Worm (Caenorhabditis elegans) whole organism, late embryonic: ENCODE measurements around the gene Y116A8C.465.

Experiments
- T23F11.4 ChIP-seq: fragments of 200-800 bp; sonication (Bioruptor generic); optimal IDR thresholded peaks from 2 replicates; lab custom pipeline; 2018; ENCODE audit warnings: mild to moderate bottlenecking, missing genetic modification characterization, missing compliant biosample characterization
- ama-1 ChIP-seq: fragments of 150-350 bp; optimal IDR thresholded peaks from 2 replicates; lab custom pipeline; 2014
- ceh-2 ChIP-seq: sonication (generic microtip); optimal IDR thresholded peaks from 2 replicates; lab custom pipeline; 2016; ENCODE audit warnings: missing genotype, missing genetic modification characterization, missing compliant biosample characterization
- dve-1 ChIP-seq: sonication (generic microtip); optimal IDR thresholded peaks from 2 replicates; lab custom pipeline; 2017; ENCODE audit warnings: antibody characterized with exemption, mild to moderate bottlenecking, missing genetic modification characterization, missing compliant biosample characterization
- lin-11 ChIP-seq: fragments of 200-800 bp; sonication (Bioruptor generic); optimal IDR thresholded peaks from 2 replicates; lab custom pipeline; 2018; ENCODE audit warnings: mild to moderate bottlenecking, missing genetic modification characterization, missing compliant biosample characterization
- nfya-1 ChIP-seq: sonication (generic microtip); optimal IDR thresholded peaks from 2 replicates; lab custom pipeline; 2017; ENCODE audit warnings: missing genetic modification characterization, mild to moderate bottlenecking, missing compliant biosample characterization, antibody characterized with exemption, moderate library complexity
- nhr-11 ChIP-seq: fragments of 150-350 bp; optimal IDR thresholded peaks from 2 replicates; lab custom pipeline; 2014; ENCODE audit warnings: missing biosample characterization, missing genetic modification characterization
- tbx-7 ChIP-seq: sonication (generic microtip); optimal IDR thresholded peaks from 2 replicates; lab custom pipeline; 2016; ENCODE audit warnings: missing genotype, missing genetic modification characterization, missing compliant biosample characterization

DNA sequence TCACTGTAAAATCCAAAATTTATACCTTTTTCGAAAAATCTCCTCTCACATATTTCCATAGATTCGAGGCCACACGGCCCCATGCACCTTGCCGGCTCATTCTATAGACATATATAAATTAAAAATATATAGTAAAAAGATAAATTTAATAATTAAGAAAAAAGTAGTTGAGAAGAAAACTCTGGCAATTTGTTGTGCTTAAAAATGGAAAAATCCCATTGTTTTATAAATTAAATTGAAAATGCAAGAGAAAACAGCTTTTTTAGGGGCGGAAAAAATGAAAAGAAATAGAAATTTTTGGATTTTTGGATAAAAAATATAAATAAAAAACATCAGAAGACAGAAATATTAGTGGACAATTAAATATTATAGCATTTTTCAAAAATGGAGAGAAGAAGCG lies 38.6 kb downstream of the Y116A8C.465 start, which contains the start of gene Y116A8C.30:
- TF ChIP-seq nhr-11 (tag; lab: Kevin White, UChicago) (no peak), lin-11 (no peak), dve-1 (tag; lab: Kevin White, UChicago) (no peak), ama-1 (lab: Kevin White, UChicago) (no peak), tbx-7 (no peak), nfya-1 (no peak), ceh-2 (tag; lab: Kevin White, UChicago) (no peak), T23F11.4 (GFP tag; lab: Kevin White, UChicago) (no peak)
